Fruit fly (Drosophila melanogaster) whole organism, prepupa: ENCODE data around the gene CG6996.

Experiments
- CG16779 ChIP-seq: fragments of 200-800 bp; sonication (Bioruptor generic); optimal IDR thresholded peaks from 3 replicates; lab custom pipeline; 2017; ENCODE audit warnings: missing biosample characterization, mild to moderate bottlenecking, missing genetic modification characterization
- CG7368 ChIP-seq: fragments of 200-800 bp; sonication (Bioruptor generic); optimal IDR thresholded peaks from 3 replicates; lab custom pipeline; 2016; ENCODE audit warnings: missing biosample characterization, missing genetic modification characterization
- achi ChIP-seq: fragments of 200-800 bp; sonication (Bioruptor generic); optimal IDR thresholded peaks from 3 replicates; lab custom pipeline; 2016; ENCODE audit warnings: missing biosample characterization, missing genetic modification characterization

DNA sequence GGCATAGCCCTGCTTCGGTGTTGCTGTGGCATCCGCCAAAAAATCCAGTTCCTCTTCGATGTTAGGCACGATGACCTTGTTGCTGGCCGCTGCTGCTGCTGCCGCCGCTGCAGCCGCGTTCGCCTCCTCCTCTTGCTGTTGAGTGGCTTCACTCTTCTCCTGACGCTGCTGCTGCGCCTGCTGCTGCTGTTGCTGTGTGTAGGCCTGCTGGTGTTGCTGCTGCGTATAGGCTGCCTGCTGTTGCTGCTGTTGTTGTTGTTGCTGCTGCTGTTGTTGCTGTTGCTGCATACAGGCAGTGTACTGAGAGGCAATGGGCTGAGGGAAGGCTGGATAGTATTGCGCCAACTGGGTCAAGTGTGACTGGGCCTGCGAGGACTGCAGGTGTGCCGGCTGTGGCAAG, 29.8 kb downstream of the CG6996 start:
- no peak for TF ChIP-seq CG16779 (tag; lab: Kevin White, UChicago)
- no peak for TF ChIP-seq achi
- TF ChIP-seq CG7368 (GFP tag; lab: Kevin White, UChicago), result no peak
